Worm (Caenorhabditis elegans) whole organism, mixed stage, embryonic: Measurements from ENCODE around the gene ZK418.11.

Experiments used
- blmp-1 ChIP-seq: fragments of 150-350 bp; optimal IDR thresholded peaks from 2 replicates; lab custom pipeline; 2014; ENCODE audit warnings: missing biosample characterization, missing genetic modification characterization
- cnd-1 ChIP-seq: fragments of 200-800 bp; sonication (Bioruptor generic); optimal IDR thresholded peaks from 2 replicates; lab custom pipeline; 2018; ENCODE audit warnings: mild to moderate bottlenecking, missing genetic modification characterization, missing compliant biosample characterization
- elt-1 ChIP-seq: sonication (generic microtip); optimal IDR thresholded peaks from 2 replicates; lab custom pipeline; 2017; ENCODE audit warnings: missing genetic modification characterization, mild to moderate bottlenecking, missing compliant biosample characterization, antibody characterized with exemption, moderate library complexity, borderline replicate concordance; ENCODE audit not compliant: insufficient read depth
- hlh-1 ChIP-seq: fragments of 150-350 bp; optimal IDR thresholded peaks from 2 replicates; lab custom pipeline; 2014; ENCODE audit warnings: missing biosample characterization, missing genetic modification reagents, missing genetic modification characterization
- nhr-12 ChIP-seq: fragments of 150-350 bp; optimal IDR thresholded peaks from 2 replicates; lab custom pipeline; 2014; ENCODE audit warnings: missing biosample characterization, missing genetic modification characterization
- nhr-237 ChIP-seq: fragments of 150-350 bp; optimal IDR thresholded peaks from 2 replicates; lab custom pipeline; 2014; ENCODE audit warnings: missing biosample characterization, missing genetic modification characterization
- snpc-4 ChIP-seq: fragments of 150-350 bp; optimal IDR thresholded peaks from 2 replicates; lab custom pipeline; 2014; ENCODE audit warnings: missing biosample characterization, missing genetic modification characterization
- sptf-1 ChIP-seq: sonication (generic microtip); optimal IDR thresholded peaks from 2 replicates; lab custom pipeline; 2017; ENCODE audit warnings: mild to moderate bottlenecking, missing genetic modification characterization, moderate library complexity, missing compliant biosample characterization
- unc-39 ChIP-seq: fragments of 150-350 bp; optimal IDR thresholded peaks from 2 replicates; lab custom pipeline; 2014; ENCODE audit warnings: missing biosample characterization, missing genetic modification characterization
- unc-62 ChIP-seq: fragments of 150-350 bp; optimal IDR thresholded peaks from 2 replicates; lab custom pipeline; 2014; ENCODE audit warnings: missing biosample characterization, missing genetic modification reagents, missing genetic modification characterization

DNA sequence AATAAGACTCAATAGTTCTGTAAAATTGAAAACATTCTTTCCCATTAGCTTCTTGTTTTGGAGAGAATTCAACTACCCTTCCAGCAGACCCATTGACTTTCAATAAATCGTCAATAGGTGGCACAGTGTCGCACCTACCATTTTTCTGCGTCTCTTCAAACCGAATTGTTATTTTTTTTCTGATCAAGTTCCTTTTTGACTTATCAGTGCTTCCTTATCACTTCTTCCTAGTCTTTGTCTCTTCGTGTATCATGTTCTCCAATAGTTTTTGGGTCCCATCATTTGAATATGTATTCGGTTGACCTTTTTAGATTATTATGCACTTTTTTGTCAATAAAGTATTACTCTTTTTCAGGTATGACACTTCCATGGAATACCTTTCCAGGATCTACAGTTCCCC, 7.9 kb downstream of the ZK418.11 start, which contains the start of gene odd-1:
- TF ChIP-seq unc-62 (GFP tag; lab: Kevin White, UChicago) (no peak), unc-39 (no peak), elt-1 (no peak), hlh-1 (tag; lab: Kevin White, UChicago) (no peak), blmp-1 (tag; lab: Kevin White, UChicago) (no peak), cnd-1 (tag; lab: Kevin White, UChicago) (no peak), nhr-237 (tag; lab: Kevin White, UChicago) (no peak), sptf-1 (tag; lab: Kevin White, UChicago) (no peak), nhr-12 (tag; lab: Kevin White, UChicago) (no peak), snpc-4 (tag; lab: Kevin White, UChicago) (no peak)
